Fruit fly (Drosophila melanogaster) whole organism, adult: ENCODE results near the gene CG7714.

Experiments used
- CG11617 ChIP-seq: fragments of 200-800 bp; sonication (Bioruptor generic); optimal IDR thresholded peaks from 2 replicates; lab custom pipeline; 2017; ENCODE audit warnings: mild to moderate bottlenecking, missing biosample characterization, missing genetic modification reagents, missing genetic modification characterization
- CG12768 ChIP-seq: fragments of 200-800 bp; sonication (Bioruptor generic); optimal IDR thresholded peaks from 2 replicates; lab custom pipeline; 2017; ENCODE audit warnings: missing biosample characterization, missing genetic modification characterization, mild to moderate bottlenecking, moderate library complexity, missing genetic modification reagents
- CG14711 ChIP-seq: fragments of 200-800 bp; sonication (Bioruptor generic); optimal IDR thresholded peaks from 2 replicates; lab custom pipeline; 2018; ENCODE audit warnings: missing biosample characterization, mild to moderate bottlenecking, missing genetic modification characterization, moderate library complexity
- CG33017 ChIP-seq: fragments of 200-800 bp; sonication (Bioruptor generic); optimal IDR thresholded peaks from 2 replicates; lab custom pipeline; 2018; ENCODE audit warnings: missing biosample characterization, mild to moderate bottlenecking, missing genetic modification characterization, moderate library complexity
- CG7045 ChIP-seq: fragments of 200-800 bp; sonication (Bioruptor generic); optimal IDR thresholded peaks from 2 replicates; lab custom pipeline; 2017; ENCODE audit warnings: missing biosample characterization, mild to moderate bottlenecking, missing genetic modification characterization
- Crg-1 ChIP-seq: fragments of 200-800 bp; sonication (Bioruptor generic); optimal IDR thresholded peaks from 2 replicates; lab custom pipeline; 2016; ENCODE audit warnings: missing biosample characterization, missing genetic modification characterization
- Mnt ChIP-seq: fragments of 200-800 bp; sonication (Bioruptor generic); optimal IDR thresholded peaks from 2 replicates; lab custom pipeline; 2016; ENCODE audit warnings: missing biosample characterization, mild to moderate bottlenecking, missing genetic modification characterization
- bab1 ChIP-seq: fragments of 200-800 bp; sonication (Bioruptor generic); optimal IDR thresholded peaks from 3 replicates; lab custom pipeline; 2019; ENCODE audit warnings: missing biosample characterization, mild to moderate bottlenecking, missing genetic modification characterization, moderate library complexity
- cic ChIP-seq: fragments of 200-800 bp; sonication (Bioruptor generic); optimal IDR thresholded peaks from 2 replicates; lab custom pipeline; 2017; ENCODE audit warnings: missing biosample characterization, mild to moderate bottlenecking, missing genetic modification characterization, moderate library complexity
- cnc ChIP-seq, 2 experiments: fragments of >200 bp; optimal IDR thresholded peaks; 2 replicates each; lab custom pipeline; 2017
- kay ChIP-seq: fragments of 200-800 bp; sonication (Bioruptor generic); peaks from one replicate; lab custom pipeline; 2016; ENCODE audit warnings: missing biosample characterization, missing genetic modification characterization, borderline replicate concordance
- ovo ChIP-seq: fragments of 200-800 bp; sonication (Bioruptor generic); optimal IDR thresholded peaks from 2 replicates; lab custom pipeline; 2016; ENCODE audit warnings: missing biosample characterization, missing genetic modification characterization
- pad ChIP-seq: fragments of 200-800 bp; sonication (Bioruptor generic); optimal IDR thresholded peaks from 3 replicates; lab custom pipeline; 2017; ENCODE audit warnings: missing biosample characterization, missing genetic modification characterization, mild to moderate bottlenecking, moderate library complexity, missing genetic modification reagents

- TF ChIP-seq Mnt (GFP tag; lab: Kevin White, UChicago) (no peak), pad (GFP tag; lab: Kevin White, UChicago) (no peak), CG12768 (no peak), CG33017 (no peak), Crg-1 (GFP tag; lab: Kevin White, UChicago) (no peak), kay (no peak), ovo (GFP tag; lab: Kevin White, UChicago) (no peak), CG7045 (no peak), cnc (optimal IDR thresholded peaks at IDR 0.05; lab: Kevin White, UChicago) (no peak), CG14711 (no peak), cic (GFP tag; lab: Kevin White, UChicago) (no peak), CG11617 (GFP tag; lab: Kevin White, UChicago) (no peak), bab1 (GFP tag; lab: Kevin White, UChicago) (no peak)
Observed at dm6 chr3R:18721368-18721767, 4.9 kb downstream of the CG7714 start.
